Worm (Caenorhabditis elegans) whole organism, late embryonic: ENCODE results near the gene dyn-1.
A peak's percentile ranks its signal among the peaks of the same experiment; 100 is the strongest.

Source experiments
- C08G9.2 ChIP-seq: sonication (generic microtip); optimal IDR thresholded peaks from 2 replicates; lab custom pipeline; 2016; ENCODE audit warnings: mild to moderate bottlenecking, missing genetic modification characterization, moderate library complexity, missing compliant biosample characterization
- C38D4.7 ChIP-seq: fragments of 200-800 bp; sonication (Bioruptor generic); optimal IDR thresholded peaks from 2 replicates; lab custom pipeline; 2018; ENCODE audit warnings: mild to moderate bottlenecking, missing genetic modification characterization, moderate library complexity, missing compliant biosample characterization
- F13H6.1 ChIP-seq: sonication (generic microtip); optimal IDR thresholded peaks from 2 replicates; lab custom pipeline; 2016; ENCODE audit warnings: missing genetic modification characterization, missing compliant biosample characterization
- K02D7.2 ChIP-seq: sonication (generic microtip); optimal IDR thresholded peaks from 2 replicates; lab custom pipeline; 2017; ENCODE audit warnings: mild to moderate bottlenecking, missing genetic modification characterization, missing compliant biosample characterization
- K09A11.1 ChIP-seq: sonication (generic microtip); optimal IDR thresholded peaks from 2 replicates; lab custom pipeline; 2017; ENCODE audit warnings: antibody characterized with exemption, mild to moderate bottlenecking, missing genetic modification characterization, missing compliant biosample characterization; ENCODE audit not compliant: insufficient read depth
- ahr-1 ChIP-seq: sonication (generic microtip); optimal IDR thresholded peaks from 2 replicates; lab custom pipeline; 2016; ENCODE audit warnings: missing genetic modification characterization, missing compliant biosample characterization
- ceh-19 ChIP-seq: fragments of 200-800 bp; sonication (Bioruptor generic); optimal IDR thresholded peaks from 2 replicates; lab custom pipeline; 2018; ENCODE audit warnings: mild to moderate bottlenecking, missing genetic modification characterization, missing compliant biosample characterization
- ceh-24 ChIP-seq: sonication (generic microtip); optimal IDR thresholded peaks from 2 replicates; lab custom pipeline; 2016; ENCODE audit warnings: mild to moderate bottlenecking, missing genetic modification characterization, missing compliant biosample characterization
- ceh-6 ChIP-seq: fragments of 200-800 bp; sonication (Bioruptor generic); optimal IDR thresholded peaks from 2 replicates; lab custom pipeline; 2018; ENCODE audit warnings: mild to moderate bottlenecking, missing genetic modification characterization, missing compliant biosample characterization
- elt-2 ChIP-seq: sonication (generic microtip); optimal IDR thresholded peaks from 2 replicates; lab custom pipeline; 2016; ENCODE audit warnings: missing genetic modification reagents, missing genetic modification characterization, missing compliant biosample characterization
- elt-4 ChIP-seq: sonication (generic microtip); optimal IDR thresholded peaks from 2 replicates; lab custom pipeline; 2016; ENCODE audit warnings: missing genetic modification characterization, missing compliant biosample characterization
- fkh-10 ChIP-seq: fragments of 150-350 bp; optimal IDR thresholded peaks from 2 replicates; lab custom pipeline; 2014; ENCODE audit warnings: missing biosample characterization, missing genetic modification reagents, missing genetic modification characterization
- hlh-15 ChIP-seq: sonication (generic microtip); optimal IDR thresholded peaks from 2 replicates; lab custom pipeline; 2016; ENCODE audit warnings: missing genetic modification characterization, missing compliant biosample characterization
- hlh-30 ChIP-seq: sonication (generic microtip); optimal IDR thresholded peaks from 2 replicates; lab custom pipeline; 2017; ENCODE audit warnings: antibody characterized with exemption, missing genetic modification characterization, missing compliant biosample characterization; ENCODE audit not compliant: insufficient read depth
- hlh-6 ChIP-seq: sonication (generic microtip); optimal IDR thresholded peaks from 2 replicates; lab custom pipeline; 2016; ENCODE audit warnings: missing genotype, missing genetic modification characterization, missing compliant biosample characterization
- lim-6 ChIP-seq: sonication (generic microtip); optimal IDR thresholded peaks from 2 replicates; lab custom pipeline; 2016; ENCODE audit warnings: missing genetic modification characterization, missing compliant biosample characterization
- lin-11 ChIP-seq: fragments of 200-800 bp; sonication (Bioruptor generic); optimal IDR thresholded peaks from 2 replicates; lab custom pipeline; 2018; ENCODE audit warnings: mild to moderate bottlenecking, missing genetic modification characterization, missing compliant biosample characterization
- pat-9 ChIP-seq: fragments of 200-800 bp; sonication (Bioruptor generic); optimal IDR thresholded peaks from 2 replicates; lab custom pipeline; 2018; ENCODE audit warnings: mild to moderate bottlenecking, missing genetic modification characterization, moderate library complexity, missing compliant biosample characterization
- pha-4 ChIP-seq: fragments of 150-350 bp; optimal IDR thresholded peaks from 2 replicates; lab custom pipeline; 2018; ENCODE audit warnings: missing biosample characterization, missing genetic modification reagents, missing genetic modification characterization
- pqm-1 ChIP-seq: sonication (generic microtip); optimal IDR thresholded peaks from 2 replicates; lab custom pipeline; 2016; ENCODE audit warnings: missing genetic modification characterization, missing compliant biosample characterization
- pros-1 ChIP-seq: fragments of 150-350 bp; optimal IDR thresholded peaks from 2 replicates; lab custom pipeline; 2014; ENCODE audit warnings: missing biosample characterization, missing genetic modification reagents, missing genetic modification characterization
- ref-2 ChIP-seq: sonication (generic microtip); optimal IDR thresholded peaks from 2 replicates; lab custom pipeline; 2016; ENCODE audit warnings: missing genetic modification characterization, missing compliant biosample characterization
- sdc-2 ChIP-seq: sonication (generic microtip); optimal IDR thresholded peaks from 2 replicates; lab custom pipeline; 2016; ENCODE audit warnings: missing genotype, missing genetic modification characterization, missing compliant biosample characterization
- sox-2 ChIP-seq: fragments of 200-800 bp; sonication (Bioruptor generic); IDR thresholded peaks from 2 replicates; pipeline ENCODE4 v1.3.6; 2022; ENCODE audit warnings: missing genetic modification reagents, missing genetic modification characterization, missing compliant biosample characterization
- unc-42 ChIP-seq: sonication (generic microtip); optimal IDR thresholded peaks from 2 replicates; lab custom pipeline; 2016; ENCODE audit warnings: missing genotype, missing genetic modification characterization, missing compliant biosample characterization

dyn-1 gene

DNA sequence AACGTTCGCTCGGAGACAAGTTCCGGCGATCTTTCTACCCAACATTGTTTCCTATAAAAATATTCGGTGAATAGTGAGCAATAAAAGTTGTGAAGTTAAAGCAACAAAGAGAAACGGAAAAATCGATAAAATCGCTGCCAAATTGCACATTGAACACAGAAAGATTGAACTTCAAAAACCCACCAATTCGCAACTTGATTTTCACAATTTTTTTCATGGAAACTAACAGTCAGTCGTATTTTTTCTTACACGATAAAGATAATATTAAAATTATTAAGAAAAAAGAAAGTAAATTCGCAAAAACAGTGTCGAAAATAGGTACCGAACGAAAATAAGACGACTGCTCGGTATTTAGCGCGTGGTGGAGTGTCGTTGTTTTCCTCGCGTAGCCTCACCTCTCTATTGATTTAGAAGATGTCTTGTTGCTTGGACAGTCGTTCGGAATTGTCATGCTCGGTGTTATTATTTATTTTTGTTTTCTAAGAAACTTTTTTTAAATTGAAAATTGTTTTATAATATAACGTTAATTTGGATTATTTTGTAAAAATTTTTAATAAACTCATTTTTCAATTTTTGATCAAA lies 21.7 kb downstream of the dyn-1 start, which contains the start of gene gas-1:
gas-1 (minus strand) TSS at position 51 of the 582 bp plus-strand sequence.
- TF ChIP-seq ahr-1 (tag; lab: Kevin White, UChicago) (no peak), C38D4.7 (GFP tag; lab: Kevin White, UChicago) (no peak)

DNA sequence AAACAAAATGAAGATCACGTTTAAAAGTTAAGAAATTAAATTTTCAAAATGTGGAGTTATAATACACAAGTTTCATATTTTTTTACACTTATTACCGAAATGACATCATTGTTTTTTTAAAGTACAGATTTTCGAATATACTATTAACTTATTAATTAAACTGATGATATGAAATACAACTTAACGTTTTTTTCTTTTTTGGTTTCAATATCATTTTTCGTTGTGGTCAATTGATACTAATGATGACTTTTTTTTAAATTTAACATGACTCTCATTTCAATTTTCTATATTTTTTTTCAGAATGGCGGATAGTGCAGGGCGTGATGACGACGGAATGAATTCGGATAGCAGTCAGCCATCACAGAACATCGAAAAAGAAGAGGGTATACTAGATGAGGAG lies 22.4 kb downstream of the dyn-1 start, which contains the start of gene usp-33:
usp-33 (plus strand) TSS at position 301 of the 400 bp plus-strand sequence.
- TF ChIP-seq lin-11 (tag; lab: Kevin White, UChicago) (no peak), hlh-6 (tag; lab: Kevin White, UChicago) (no peak), ahr-1 (tag; lab: Kevin White, UChicago) (no peak), F13H6.1 (no peak)

DNA sequence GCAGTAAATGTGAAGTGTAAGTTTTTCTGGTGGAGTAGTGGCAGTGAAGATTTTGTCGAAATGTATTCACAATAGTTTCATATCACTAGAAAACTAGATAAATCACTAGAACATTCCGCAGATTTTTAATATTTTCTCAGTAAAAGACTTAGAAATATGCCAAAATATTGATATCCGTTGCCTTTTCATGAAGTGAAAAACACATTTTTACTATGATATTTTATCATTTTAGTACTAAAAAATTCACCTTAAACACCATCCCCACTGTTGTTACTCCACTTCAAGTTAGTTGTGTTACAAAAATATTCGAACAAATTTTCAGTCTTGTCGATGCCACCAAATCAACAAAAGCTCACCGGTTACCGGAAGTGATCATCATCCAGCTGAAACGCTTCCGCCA lies 24.7 kb downstream of the dyn-1 start:
- no peak for TF ChIP-seq ref-2 (tag; lab: Kevin White, UChicago)

DNA sequence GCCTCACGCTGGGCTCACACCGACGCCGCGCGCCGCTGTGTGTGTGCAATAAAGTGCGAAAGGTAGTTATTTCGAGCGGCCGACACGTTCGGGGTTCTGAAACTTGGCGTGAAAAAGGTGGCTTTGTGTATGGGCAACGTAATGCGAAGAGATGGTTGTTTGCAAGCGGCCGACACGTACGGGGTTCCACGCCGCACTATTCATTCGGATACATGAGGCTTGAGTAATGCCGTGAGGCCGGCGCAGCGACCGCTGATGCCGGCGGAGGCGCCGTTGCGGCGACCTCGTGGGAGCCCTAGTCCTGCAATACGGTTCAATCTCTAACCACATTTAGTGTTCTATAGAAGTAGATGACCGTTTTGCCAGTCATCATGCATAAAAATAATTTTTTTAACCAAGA lies 25.3 kb downstream of the dyn-1 start:
- peak; percentile 33 for TF ChIP-seq elt-4
- TF ChIP-seq sox-2 (GFP tag; lab: Robert Waterston, UW): no peak

DNA sequence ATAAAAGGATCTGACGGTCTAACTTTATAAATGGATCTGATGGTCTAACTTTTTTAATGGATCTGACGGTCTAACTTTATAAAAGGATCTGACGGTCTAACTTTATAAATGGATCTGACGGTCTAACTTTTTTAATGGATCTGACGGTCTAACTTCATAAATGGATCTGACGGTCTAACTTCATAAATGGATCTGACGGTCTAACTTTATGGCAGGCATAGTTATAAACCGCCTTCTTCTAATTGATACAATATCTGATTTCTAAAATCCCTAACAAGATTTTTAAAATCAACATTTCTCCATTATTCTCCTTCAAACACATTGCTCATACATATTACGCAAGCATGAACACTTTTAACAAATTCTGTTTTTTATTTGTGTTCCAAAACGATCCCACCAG lies 28.4 kb downstream of the dyn-1 start, which contains the start of gene K09A9.8:
K09A9.8 (minus strand) TSS at position 101 of the 400 bp plus-strand sequence.
- no peak for TF ChIP-seq hlh-6 (tag; lab: Kevin White, UChicago)

DNA sequence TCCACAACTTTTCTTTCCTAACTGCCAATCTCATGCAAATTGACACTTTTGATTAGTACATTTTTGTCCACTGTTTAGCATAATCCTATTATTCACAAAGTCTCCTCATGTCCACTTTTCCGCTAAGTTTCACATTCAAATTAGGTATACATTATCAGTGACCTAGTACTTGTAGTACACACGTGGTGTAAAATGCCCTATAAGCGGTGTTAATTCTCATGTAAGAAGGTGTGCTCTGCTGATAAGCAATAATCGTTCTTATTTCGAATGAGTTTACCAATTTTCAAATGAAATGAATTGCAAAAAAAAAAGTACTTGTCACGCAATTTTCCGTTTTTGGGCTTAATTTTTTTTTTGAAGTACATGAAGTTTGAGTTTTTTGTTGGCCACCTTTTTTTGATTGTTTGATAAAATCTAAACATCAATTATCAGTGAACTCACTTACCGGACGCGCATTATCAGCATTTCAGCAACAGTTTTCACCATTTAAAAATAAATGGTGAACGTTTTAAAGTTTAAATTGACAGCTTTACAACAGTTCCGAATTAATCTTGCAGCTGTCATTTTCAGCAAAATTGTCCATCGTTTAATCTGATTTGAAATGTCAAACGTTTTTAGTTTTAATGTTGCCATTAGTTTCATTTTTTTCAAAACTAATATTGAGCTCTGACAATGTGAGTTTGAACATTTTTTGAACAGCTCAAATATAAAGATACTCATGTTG lies 30.1 kb downstream of the dyn-1 start:
- no peak for TF ChIP-seq hlh-15 (tag; lab: Kevin White, UChicago)
- peak; percentile 75 for TF ChIP-seq elt-2 (tag; lab: Kevin White, UChicago)
- TF ChIP-seq ceh-6 (GFP tag; lab: Kevin White, UChicago): no peak
- TF ChIP-seq lim-6 (tag; lab: Kevin White, UChicago): no peak
- TF ChIP-seq ceh-24 (tag; lab: Kevin White, UChicago): no peak
- no peak for TF ChIP-seq K09A11.1 (tag; lab: Kevin White, UChicago)
- no peak for TF ChIP-seq unc-42 (tag; lab: Kevin White, UChicago)
- TF ChIP-seq K02D7.2 (tag; lab: Kevin White, UChicago): no peak

DNA sequence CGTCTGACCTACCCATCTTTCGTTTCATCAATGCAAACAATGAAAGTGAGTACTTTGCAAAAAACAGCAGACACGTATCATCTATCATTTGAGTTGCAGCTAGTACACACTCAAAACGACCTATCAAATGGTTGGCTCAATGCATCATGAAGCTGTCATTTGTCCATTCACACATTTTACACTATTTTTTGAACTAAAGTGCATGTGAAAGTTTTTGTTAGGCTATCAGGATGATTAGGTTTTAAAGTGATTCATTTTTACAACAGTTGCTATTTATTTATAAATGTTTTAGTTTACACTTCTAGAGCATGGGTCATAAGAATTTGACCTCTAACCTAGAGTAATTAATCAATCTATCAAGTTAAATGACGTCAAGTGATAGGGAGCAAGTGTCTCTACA lies 31.2 kb downstream of the dyn-1 start:
- TF ChIP-seq pqm-1 (no peak), sox-2 (GFP tag; lab: Robert Waterston, UW) (no peak), pha-4 (tag; lab: Kevin White, UChicago) (no peak), C08G9.2 (tag; lab: Kevin White, UChicago) (no peak), sdc-2 (tag; lab: Kevin White, UChicago) (no peak), fkh-10 (GFP tag; lab: Kevin White, UChicago) (no peak), pros-1 (tag; lab: Kevin White, UChicago) (no peak), ceh-19 (GFP tag; lab: Kevin White, UChicago) (no peak)

DNA sequence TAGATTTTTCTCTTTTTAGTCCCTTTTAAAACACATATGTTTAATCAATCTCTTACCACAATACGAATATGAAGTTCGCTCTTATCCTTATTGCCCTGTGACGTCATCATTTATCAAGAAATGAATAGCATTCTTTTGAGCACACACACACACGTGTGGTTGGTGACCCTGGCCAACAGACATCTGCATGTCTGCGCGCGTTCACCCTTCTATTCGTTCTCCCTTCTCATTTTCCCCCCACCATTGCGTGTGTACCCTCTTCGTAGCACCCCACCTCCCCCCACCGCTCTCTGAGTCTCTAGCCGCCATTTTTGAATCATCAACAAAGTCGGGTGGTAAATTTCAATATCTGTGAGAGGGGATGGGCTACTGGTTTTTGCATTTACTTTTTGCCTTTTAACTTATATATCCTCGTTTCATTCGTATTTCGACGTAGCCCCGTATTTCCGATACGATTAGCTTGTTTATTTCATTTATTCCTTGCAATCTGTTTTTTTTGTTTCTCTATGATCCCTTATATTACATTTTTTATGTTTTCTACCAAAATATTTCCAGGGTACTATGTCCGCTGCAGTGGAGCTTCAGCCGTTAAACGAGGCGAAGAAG lies 31.9 kb downstream of the dyn-1 start, which contains the start of gene ent-2:
ent-2 (plus strand) TSS at position 556 of the 606 bp plus-strand sequence.
- peak; percentile 5 for TF ChIP-seq hlh-30 (tag; lab: Kevin White, UChicago)
- no peak for TF ChIP-seq ceh-6 (GFP tag; lab: Kevin White, UChicago)
- TF ChIP-seq pat-9 (tag; lab: Kevin White, UChicago): peak; percentile 6
- peak; percentile 51 for TF ChIP-seq elt-2 (tag; lab: Kevin White, UChicago)
